Worm (Caenorhabditis elegans) whole organism, young adult: ENCODE data around the gene pho-5.

Source experiments
- Y95B8A.8 ChIP-seq: fragments of 200-800 bp; sonication (Bioruptor generic); IDR thresholded peaks from 2 replicates; pipeline ENCODE4 v1.3.6; 2022; ENCODE audit warnings: missing genetic modification reagents, missing genetic modification characterization, missing compliant biosample characterization
- bed-1 ChIP-seq: fragments of 200-800 bp; sonication (Bioruptor generic); IDR thresholded peaks from 2 replicates; pipeline ENCODE4 v1.3.6; 2022; ENCODE audit warnings: missing genetic modification reagents, missing genetic modification characterization, missing compliant biosample characterization
- him-1 ChIP-seq: sonication (generic microtip); optimal IDR thresholded peaks from 2 replicates; lab custom pipeline; 2016; ENCODE audit warnings: missing genotype, missing genetic modification reagents, missing genetic modification characterization, missing compliant biosample characterization
- lin-35 ChIP-seq, 3 experiments: fragments of 150-350 bp in 2 of 3; sonication (generic microtip) in 1 of 3; optimal IDR thresholded peaks; 2 replicates each; lab custom pipeline; 2014 to 2018; ENCODE audit warnings: missing biosample characterization in 3 of 3, missing genetic modification characterization in 3 of 3, missing genetic modification reagents in 3 of 3
- madf-8 ChIP-seq: fragments of 200-800 bp; sonication (Bioruptor generic); conservative IDR thresholded peaks from 2 replicates; pipeline ENCODE4 v1.3.6; 2022; ENCODE audit warnings: missing genetic modification reagents, missing genetic modification characterization, missing compliant biosample characterization
- mcd-1 ChIP-seq: fragments of 200-800 bp; sonication (Bioruptor generic); IDR thresholded peaks from 2 replicates; pipeline ENCODE4 v1.3.6; 2022; ENCODE audit warnings: missing genetic modification reagents, missing genetic modification characterization, missing compliant biosample characterization
- mes-4 ChIP-seq: sonication (generic microtip); optimal IDR thresholded peaks from 2 replicates; lab custom pipeline; 2016; ENCODE audit warnings: missing genotype, missing genetic modification characterization, missing compliant biosample characterization
- nfya-2 ChIP-seq: fragments of 200-800 bp; sonication (Bioruptor generic); IDR thresholded peaks from 2 replicates; pipeline ENCODE4 v1.3.6; 2022; ENCODE audit warnings: missing genetic modification reagents, missing genetic modification characterization, missing compliant biosample characterization
- nfyb-1 ChIP-seq: fragments of 200-800 bp; sonication (Bioruptor generic); IDR thresholded peaks from 2 replicates; pipeline ENCODE4 v1.3.6; 2022; ENCODE audit warnings: missing genetic modification reagents, missing genetic modification characterization, missing compliant biosample characterization
- snpc-4 ChIP-seq, 5 experiments: fragments of 150-350 bp in 1 of 5; sonication (generic microtip) in 4 of 5; optimal IDR thresholded peaks; 2 replicates each; lab custom pipeline; 2014 to 2018; ENCODE audit warnings: missing genetic modification characterization in 5 of 5, missing biosample characterization in 3 of 5, antibody characterized with exemption in 2 of 5, mild to moderate bottlenecking in 2 of 5, missing compliant biosample characterization in 2 of 5, missing genotype in 2 of 5, moderate library complexity in 2 of 5, missing genetic modification reagents in 1 of 5
- tbx-9 ChIP-seq: sonication (generic microtip); optimal IDR thresholded peaks from 2 replicates; lab custom pipeline; 2016; ENCODE audit warnings: borderline replicate concordance, missing genetic modification characterization, inconsistent platforms, missing compliant biosample characterization
- unc-130 ChIP-seq: sonication (generic microtip); optimal IDR thresholded peaks from 2 replicates; lab custom pipeline; 2016; ENCODE audit warnings: missing genetic modification reagents, missing genetic modification characterization, missing compliant biosample characterization
- unc-62 ChIP-seq: fragments of 150-350 bp; optimal IDR thresholded peaks from 2 replicates; lab custom pipeline; 2014; ENCODE audit warnings: missing biosample characterization, missing genetic modification reagents, missing genetic modification characterization

- TF ChIP-seq unc-130 (GFP tag; lab: Kevin White, UChicago), result no peak
- TF ChIP-seq unc-62 (GFP tag; lab: Kevin White, UChicago), result no peak
- no peak for TF ChIP-seq tbx-9
- TF ChIP-seq madf-8 (GFP tag; lab: Robert Waterston, UW), result no peak
- TF ChIP-seq snpc-4 (GFP tag; optimal IDR thresholded peaks at IDR 0.05; lab: Kevin White, UChicago), result no peak
- TF ChIP-seq snpc-4 (tag; optimal IDR thresholded peaks at IDR 0.05; lab: Kevin White, UChicago), result no peak
- TF ChIP-seq nfya-2 (GFP tag; lab: Robert Waterston, UW), result no peak
- no peak for TF ChIP-seq mes-4 (tag; lab: Kevin White, UChicago)
- no peak for TF ChIP-seq nfyb-1
- no peak for TF ChIP-seq bed-1 (GFP tag; lab: Robert Waterston, UW)
- TF ChIP-seq mcd-1 (GFP tag; lab: Robert Waterston, UW), result no peak
- TF ChIP-seq lin-35 (GFP tag; optimal IDR thresholded peaks at IDR 0.05; lab: Kevin White, UChicago), result no peak
- TF ChIP-seq Y95B8A.8 (GFP tag; lab: Robert Waterston, UW), result no peak
- no peak for TF ChIP-seq him-1
These were observed 12.4 kb upstream of the pho-5 start for ce11 chrIII:7298045-7298444.
